Fruit fly (Drosophila melanogaster) whole organism, prepupa: ENCODE results near the gene Gr28a.

Experiments
- CG10669 ChIP-seq: fragments of 200-800 bp; sonication (Bioruptor generic); optimal IDR thresholded peaks from 3 replicates; lab custom pipeline; 2018; ENCODE audit warnings: missing biosample characterization, mild to moderate bottlenecking, missing genetic modification characterization, moderate library complexity
- Ets21C ChIP-seq: fragments of 200-800 bp; sonication (Bioruptor generic); optimal IDR thresholded peaks from 3 replicates; lab custom pipeline; 2016; ENCODE audit warnings: missing biosample characterization, missing genetic modification characterization

dm6 chr2L:7411947-7412621 is 41.9 kb downstream of the Gr28a start, which contains the start of gene chm:
- no peak for TF ChIP-seq Ets21C (GFP tag; lab: Kevin White, UChicago)
- no peak for TF ChIP-seq CG10669
